Fruit fly (Drosophila melanogaster): ENCODE data around the gene MED14.

DNA sequence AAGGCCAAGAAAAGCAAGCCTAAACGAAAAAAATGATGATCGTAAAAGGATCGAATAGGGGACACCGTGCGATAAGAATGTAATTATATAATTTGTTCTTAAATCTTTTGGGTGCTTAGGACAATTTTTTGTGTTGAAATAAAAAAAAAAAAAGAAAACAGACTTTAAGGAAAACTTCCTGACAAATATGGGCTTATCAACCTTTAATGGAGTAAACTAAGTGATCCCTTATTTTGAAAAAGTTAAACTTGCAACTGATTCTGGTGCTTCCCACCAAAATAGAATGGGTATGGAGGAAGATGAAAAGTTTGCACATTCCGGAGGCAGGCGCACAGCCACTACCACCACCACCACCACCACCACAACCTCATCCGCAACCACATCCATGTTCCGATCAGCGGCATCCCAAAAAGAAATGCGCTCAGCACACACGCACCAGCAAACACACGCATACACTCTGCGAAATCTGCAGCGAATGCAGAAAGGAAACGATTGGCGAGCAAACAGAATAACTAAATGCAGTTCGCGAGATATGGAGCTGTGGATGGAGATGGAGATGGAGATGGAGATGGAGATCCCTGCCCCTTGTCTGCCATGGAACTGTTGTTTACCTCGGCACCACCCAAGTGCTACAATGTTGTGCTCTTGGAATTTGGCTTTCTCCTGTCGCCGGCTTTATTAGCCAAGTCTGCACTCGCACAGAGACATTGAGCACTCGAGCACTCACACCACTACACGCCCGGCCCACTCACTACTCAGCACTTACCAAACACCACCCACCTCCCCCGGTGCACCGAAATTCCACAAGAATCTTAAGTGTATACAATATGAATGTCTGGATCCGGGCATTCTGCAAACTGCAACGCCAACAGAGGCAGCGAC, 26.6 kb downstream of the MED14 start:
- TF ChIP-seq pan (optimal IDR thresholded peaks at IDR 0.05) (peak; percentile 86), usp (GFP tag; optimal IDR thresholded peaks at IDR 0.05) (no peak)
